Worm (Caenorhabditis elegans): ENCODE data around the gene C31E10.11.
A peak's percentile ranks its signal among the peaks of the same experiment; 100 is the strongest.

The C31E10.11 gene

DNA sequence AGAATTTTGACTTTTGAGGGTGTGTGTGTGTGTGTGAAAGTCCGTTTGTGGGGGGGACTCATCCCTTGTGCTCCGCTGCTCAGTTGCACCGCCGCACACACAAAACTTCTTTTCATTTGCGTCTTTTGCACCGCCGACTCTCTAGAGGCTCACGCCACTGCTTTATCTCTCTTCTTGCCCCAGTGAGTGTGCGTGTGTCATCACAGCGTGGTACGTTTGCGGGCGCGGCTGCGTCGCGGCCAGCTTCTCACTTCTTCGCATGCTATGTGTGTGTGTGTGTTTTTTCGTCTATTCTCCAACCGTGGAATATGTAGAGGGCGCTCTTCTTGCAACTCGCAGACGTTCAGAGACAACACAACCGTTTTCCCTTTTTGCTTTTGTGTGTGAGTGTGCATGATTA, 45.1 kb downstream of the C31E10.11 start (continued):
- no peak for TF ChIP-seq Y116A8C.19 (tag; optimal IDR thresholded peaks at IDR 0.05; ENCODE audit: borderline replicate concordance)
- TF ChIP-seq dpl-1 (GFP tag; optimal IDR thresholded peaks at IDR 0.05), result peak in 1 of 3 experiments; percentile 26
- peak; percentile 24 for TF ChIP-seq C16A3.4 (tag; optimal IDR thresholded peaks at IDR 0.05)
- no peak for TF ChIP-seq grh-1 (GFP tag; IDR thresholded peaks at IDR 0.05)
- peak; percentile 62 for TF ChIP-seq snu-23 (GFP tag; optimal IDR thresholded peaks at IDR 0.05)
- TF ChIP-seq pax-3 (tag; optimal IDR thresholded peaks at IDR 0.05), result no peak
- TF ChIP-seq pag-3 (tag; optimal IDR thresholded peaks at IDR 0.05; ENCODE audit: borderline replicate concordance, insufficient read depth), result no peak
- no peak for TF ChIP-seq ceh-88 (GFP tag; IDR thresholded peaks at IDR 0.05)
- 0 out of 2 replicates have a peak, but pooled peaks have one; percentile 14 for TF ChIP-seq isw-1 (GFP tag; IDR thresholded peaks at IDR 0.05)
- TF ChIP-seq lir-3 (tag; optimal IDR thresholded peaks at IDR 0.05; ENCODE audit: poor library complexity), result no peak
- no peak for TF ChIP-seq lin-13 (GFP tag; optimal IDR thresholded peaks at IDR 0.05)
- peak; percentile 52 for TF ChIP-seq tbx-2 (tag; optimal IDR thresholded peaks at IDR 0.05)
- peak in 1 of 2 experiments; percentile 56 for TF ChIP-seq lsy-2 (tag; optimal IDR thresholded peaks at IDR 0.05)
- no peak for TF ChIP-seq nhr-77 (tag; optimal IDR thresholded peaks at IDR 0.05)
- peak; percentile 54 for TF ChIP-seq swsn-7 (tag; optimal IDR thresholded peaks at IDR 0.05)
- peak; percentile 23 to 38 for TF ChIP-seq lin-35 (GFP tag; optimal IDR thresholded peaks at IDR 0.05)
- no peak for TF ChIP-seq sptf-1 (tag; optimal IDR thresholded peaks at IDR 0.05)
- no peak for TF ChIP-seq nhr-11 (tag; optimal IDR thresholded peaks at IDR 0.05)
- TF ChIP-seq sup-37 (GFP tag; optimal IDR thresholded peaks at IDR 0.05), result no peak
- TF ChIP-seq aly-2 (tag; optimal IDR thresholded peaks at IDR 0.05), result no peak
- TF ChIP-seq vab-15 (tag; optimal IDR thresholded peaks at IDR 0.05), result no peak
- no peak for TF ChIP-seq ztf-4 (tag; optimal IDR thresholded peaks at IDR 0.05)
- no peak for TF ChIP-seq unc-130 (tag; optimal IDR thresholded peaks at IDR 0.05)
- no peak for TF ChIP-seq ets-5 (GFP tag; IDR thresholded peaks at IDR 0.05)
- no peak for TF ChIP-seq fos-1 (tag; optimal IDR thresholded peaks at IDR 0.05)
- no peak for TF ChIP-seq efl-3 (GFP tag; optimal IDR thresholded peaks at IDR 0.05)
- TF ChIP-seq mdl-1 (tag; optimal IDR thresholded peaks at IDR 0.05), result peak in 1 of 2 experiments; percentile 47
- no peak for TF ChIP-seq egl-27 (tag; optimal IDR thresholded peaks at IDR 0.05)
- TF ChIP-seq xbp-1 (tag; optimal IDR thresholded peaks at IDR 0.05), result peak; percentile 26
- no peak for TF ChIP-seq blmp-1 (tag; optimal IDR thresholded peaks at IDR 0.05)
- TF ChIP-seq fkh-8 (tag; optimal IDR thresholded peaks at IDR 0.05), result peak; percentile 82
- no peak for TF ChIP-seq hlh-17 (GFP tag; optimal IDR thresholded peaks at IDR 0.05; ENCODE audit: borderline replicate concordance)
- TF ChIP-seq nhr-47 (tag; optimal IDR thresholded peaks at IDR 0.05), result peak; percentile 58
- TF ChIP-seq ces-1 (GFP tag; optimal IDR thresholded peaks at IDR 0.05), result no peak
- TF ChIP-seq sox-4 (tag; optimal IDR thresholded peaks at IDR 0.05), result no peak
- no peak for TF ChIP-seq alr-1 (tag; optimal IDR thresholded peaks at IDR 0.05; ENCODE audit: borderline replicate concordance)
- no peak for TF ChIP-seq unc-62 (GFP tag; optimal IDR thresholded peaks at IDR 0.05)
- no peak for TF ChIP-seq C34B4.2 (tag; optimal IDR thresholded peaks at IDR 0.05)
- TF ChIP-seq nhr-237 (tag; optimal IDR thresholded peaks at IDR 0.05), result no peak
- no peak for TF ChIP-seq ceh-63 (GFP tag; optimal IDR thresholded peaks at IDR 0.05)
- TF ChIP-seq C04F5.9 (tag; optimal IDR thresholded peaks at IDR 0.05), result no peak
- peak in 1 of 2 experiments; percentile 3 for TF ChIP-seq efl-1 (optimal IDR thresholded peaks at IDR 0.05)
- TF ChIP-seq efl-1 (GFP tag; optimal IDR thresholded peaks at IDR 0.05 in 1 of 2), result no peak
- no peak for TF ChIP-seq fkh-4 (tag; optimal IDR thresholded peaks at IDR 0.05; ENCODE audit: borderline replicate concordance)
- TF ChIP-seq rnt-1 (tag; optimal IDR thresholded peaks at IDR 0.05), result peak; percentile 57
- no peak for TF ChIP-seq unc-30 (tag; optimal IDR thresholded peaks at IDR 0.05)
- TF ChIP-seq unc-86 (tag; optimal IDR thresholded peaks at IDR 0.05), result peak; percentile 27
- no peak for TF ChIP-seq nhr-28 (tag; optimal IDR thresholded peaks at IDR 0.05)
- no peak for TF ChIP-seq jun-1 (tag; optimal IDR thresholded peaks at IDR 0.05)
- no peak for TF ChIP-seq unc-98 (GFP tag; IDR thresholded peaks at IDR 0.05)
- no peak for TF ChIP-seq aha-1 (tag; optimal IDR thresholded peaks at IDR 0.05)
- no peak for TF ChIP-seq elt-3 (tag; optimal IDR thresholded peaks at IDR 0.05)
- peak; percentile 40 to 87 (median 66) for TF ChIP-seq ceh-82 (tag; optimal IDR thresholded peaks at IDR 0.05)

Measured in whole organism, L1 larva.